ENCODE assay signal across 3 fruit fly cellular contexts in the genomic region with DNA sequence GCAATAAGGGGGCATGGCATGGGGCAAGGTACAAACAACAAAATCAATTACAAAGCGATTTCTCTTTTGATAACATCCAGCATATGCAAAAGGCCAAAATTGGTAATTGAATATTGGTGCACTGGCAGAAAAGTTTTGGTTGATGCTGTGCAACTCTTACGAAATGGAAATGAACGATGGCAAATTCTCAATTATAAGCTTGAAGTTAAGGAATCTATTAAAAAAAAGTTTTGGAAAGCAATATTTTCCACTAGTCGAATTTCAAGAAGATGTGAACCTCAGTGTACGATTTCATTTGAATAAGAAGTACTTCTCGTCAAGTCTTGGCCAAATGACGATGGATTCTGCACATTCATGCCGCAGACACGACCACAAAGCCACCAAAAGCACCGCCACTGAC.
TF ChIP-seq lines count a peak whose summit lies in the region.

No protein-coding gene starts in this region.

- no peak for TF ChIP-seq CTCF in whole organism, embryonic (GFP tag; optimal IDR thresholded peaks at IDR 0.05; lab: Kevin White, UChicago)

TF ChIP-seq in whole organism, embryonic, 481 proteins besides CTCF, POLR2A, EP300 and RAD21 (continues in another document):
- TF ChIP-seq ATbp (GFP tag; optimal IDR thresholded peaks at IDR 0.05; lab: Kevin White, UChicago) (no peak), gro (GFP tag; optimal IDR thresholded peaks at IDR 0.05; lab: Kevin White, UChicago) (no peak), bowl (GFP tag; IDR thresholded peaks at IDR 0.05; lab: Robert Waterston, UW) (no peak), nmo (GFP tag; optimal IDR thresholded peaks at IDR 0.05; lab: Kevin White, UChicago) (peak; percentile 32), CG2129 (GFP tag; IDR thresholded peaks at IDR 0.05; lab: Robert Waterston, UW; ENCODE audit: partially characterized antibody) (no peak), CG12744 (GFP tag; optimal IDR thresholded peaks at IDR 0.05; lab: Kevin White, UChicago) (no peak), H15 (GFP tag; IDR thresholded peaks at IDR 0.05; lab: Robert Waterston, UW) (0 out of 3 replicates have a peak, but pooled peaks have one; percentile 19), lmd (GFP tag; IDR thresholded peaks at IDR 0.05; lab: Robert Waterston, UW) (peak; percentile 47; the same call in 1 of the 2 replicates), CG1529 (GFP tag; optimal IDR thresholded peaks at IDR 0.05; lab: Kevin White, UChicago) (no peak), dmrt11E (tag; optimal IDR thresholded peaks at IDR 0.05; lab: Kevin White, UChicago) (peak; percentile 53), ftz-f1 (GFP tag; optimal IDR thresholded peaks at IDR 0.05; lab: Kevin White, UChicago) (no peak), Hmr (GFP tag; optimal IDR thresholded peaks at IDR 0.05; lab: Kevin White, UChicago) (no peak), CG16863 (GFP tag; optimal IDR thresholded peaks at IDR 0.05; lab: Kevin White, UChicago) (no peak), Nf-YA (GFP tag; IDR thresholded peaks at IDR 0.05; lab: Robert Waterston, UW) (no peak), CG18262 (tag; optimal IDR thresholded peaks at IDR 0.05; lab: Kevin White, UChicago) (peak; percentile 38), zen (tag; optimal IDR thresholded peaks at IDR 0.05; lab: Kevin White, UChicago) (no peak), sens (GFP tag; lab: Kevin White, UChicago) (peak; percentile 89), CG9609 (GFP tag; optimal IDR thresholded peaks at IDR 0.05; lab: Kevin White, UChicago) (no peak), Ssrp (tag; optimal IDR thresholded peaks at IDR 0.05; lab: Kevin White, UChicago) (peak; percentile 21), Dbx (GFP tag; IDR thresholded peaks at IDR 0.05; lab: Robert Waterston, UW) (no peak), Aef1 (GFP tag; IDR thresholded peaks at IDR 0.05; lab: Robert Waterston, UW) (peak; percentile 9; the same call in 1 of the 3 replicates), ro (GFP tag; IDR thresholded peaks at IDR 0.05; lab: Robert Waterston, UW) (no peak), NC2β (GFP tag; optimal IDR thresholded peaks at IDR 0.05; lab: Kevin White, UChicago) (no peak), pho (GFP tag; optimal IDR thresholded peaks at IDR 0.05; lab: Kevin White, UChicago) (no peak), nerfin-2 (GFP tag; IDR thresholded peaks at IDR 0.05; lab: Robert Waterston, UW; ENCODE audit: partially characterized antibody) (no peak), Sox102F (GFP tag; optimal IDR thresholded peaks at IDR 0.05; lab: Kevin White, UChicago) (peak; percentile 37), slbo (GFP tag; IDR thresholded peaks at IDR 0.05; lab: Robert Waterston, UW) (0 out of 2 replicates have a peak, but pooled peaks have one; percentile 38), CG10147 (GFP tag; optimal IDR thresholded peaks at IDR 0.05; lab: Kevin White, UChicago) (no peak)

TF ChIP-seq in whole organism, prepupa, 60 proteins besides CTCF, POLR2A, EP300 and RAD21:
- TF ChIP-seq CG6163 (GFP tag; IDR thresholded peaks at IDR 0.05; lab: Robert Waterston, UW) (peak; percentile 29; the same call in 2 of the 3 replicates), CG8632 (GFP tag; optimal IDR thresholded peaks at IDR 0.05; lab: Kevin White, UChicago) (no peak), esn (GFP tag; optimal IDR thresholded peaks at IDR 0.05; lab: Kevin White, UChicago) (peak; percentile 1), Hr39 (GFP tag; optimal IDR thresholded peaks at IDR 0.05; lab: Kevin White, UChicago) (peak; percentile 14), CG1621 (tag; optimal IDR thresholded peaks at IDR 0.05; lab: Kevin White, UChicago) (no peak), CG32006 (GFP tag; optimal IDR thresholded peaks at IDR 0.05; lab: Kevin White, UChicago) (peak; percentile 23), CG15336 (GFP tag; IDR thresholded peaks at IDR 0.05; lab: Robert Waterston, UW) (0 out of 2 replicates have a peak, but pooled peaks have one; percentile 18), OdsH (GFP tag; optimal IDR thresholded peaks at IDR 0.05; lab: Kevin White, UChicago) (peak; percentile 7), CG3919 (GFP tag; optimal IDR thresholded peaks at IDR 0.05; lab: Kevin White, UChicago) (peak; percentile 4), Met (GFP tag; optimal IDR thresholded peaks at IDR 0.05; lab: Kevin White, UChicago) (peak; percentile 8), CG6854 (GFP tag; optimal IDR thresholded peaks at IDR 0.05; lab: Kevin White, UChicago) (no peak), eg (GFP tag; IDR thresholded peaks at IDR 0.05; lab: Robert Waterston, UW) (no peak), Eip78C (GFP tag; lab: Kevin White, UChicago) (peak; percentile 35)

TF ChIP-seq in whole organism, pupa, 21 proteins besides CTCF, POLR2A, EP300 and RAD21:
- no peak for TF ChIP-seq CG10348 (GFP tag; IDR thresholded peaks at IDR 0.05; lab: Robert Waterston, UW)
- TF ChIP-seq Pif1B (GFP tag; optimal IDR thresholded peaks at IDR 0.05; lab: Kevin White, UChicago), result no peak
- no peak for TF ChIP-seq CG15710 (tag; optimal IDR thresholded peaks at IDR 0.05; lab: Kevin White, UChicago)
- peak; percentile 16 for TF ChIP-seq CG14655 (GFP tag; optimal IDR thresholded peaks at IDR 0.05; lab: Kevin White, UChicago)
- no peak for TF ChIP-seq Snoo (tag; optimal IDR thresholded peaks at IDR 0.05; lab: Kevin White, UChicago)
- TF ChIP-seq CG17806 (tag; optimal IDR thresholded peaks at IDR 0.05; lab: Kevin White, UChicago), result peak; percentile 39
- no peak for TF ChIP-seq CG13204 (GFP tag; optimal IDR thresholded peaks at IDR 0.05; lab: Kevin White, UChicago)
- no peak for TF ChIP-seq CG4496 (GFP tag; IDR thresholded peaks at IDR 0.05; lab: Robert Waterston, UW)
- TF ChIP-seq D1 (tag; optimal IDR thresholded peaks at IDR 0.05; lab: Kevin White, UChicago), result no peak
- no peak for TF ChIP-seq CG32121 (GFP tag; IDR thresholded peaks at IDR 0.05; lab: Robert Waterston, UW)
- TF ChIP-seq gl (tag; optimal IDR thresholded peaks at IDR 0.05; lab: Kevin White, UChicago), result no peak
- no peak for TF ChIP-seq Ets98B (GFP tag; IDR thresholded peaks at IDR 0.05; lab: Robert Waterston, UW)
- TF ChIP-seq CG12605 (GFP tag; IDR thresholded peaks at IDR 0.05; lab: Robert Waterston, UW), result no peak
- TF ChIP-seq CG34367 (tag; optimal IDR thresholded peaks at IDR 0.05; lab: Kevin White, UChicago), result no peak
- no peak for TF ChIP-seq Pif1A (GFP tag; optimal IDR thresholded peaks at IDR 0.05; lab: Kevin White, UChicago)
- no peak for TF ChIP-seq CG9948 (tag; optimal IDR thresholded peaks at IDR 0.05; lab: Kevin White, UChicago)
- TF ChIP-seq CG8159 (tag; optimal IDR thresholded peaks at IDR 0.05; lab: Kevin White, UChicago), result no peak
- TF ChIP-seq rn (GFP tag; IDR thresholded peaks at IDR 0.05; lab: Robert Waterston, UW), result no peak
- peak; percentile 4 for TF ChIP-seq CG8301 (tag; optimal IDR thresholded peaks at IDR 0.05; lab: Kevin White, UChicago)
- TF ChIP-seq EcR (GFP tag; optimal IDR thresholded peaks at IDR 0.05; lab: Kevin White, UChicago), result no peak
- TF ChIP-seq fd96Ca (GFP tag; IDR thresholded peaks at IDR 0.05; lab: Robert Waterston, UW), result no peak
